Worm (Caenorhabditis elegans) whole organism, L1 larva: ENCODE data around the gene M163.5.
"Not testable (repeated sequence)": the region's sequence is repeated elsewhere in the genome, so short reads cannot be mapped to it uniquely, and the experiment has no call there.

Experiments
- dpl-1 ChIP-seq, 3 experiments: fragments of 150-350 bp in 2 of 3; sonication (generic microtip) in 1 of 3; optimal IDR thresholded peaks; 2 replicates each; lab custom pipeline; 2014 to 2017; ENCODE audit warnings: missing biosample characterization in 3 of 3, missing genetic modification characterization in 3 of 3, missing genetic modification reagents in 3 of 3
- fos-1 ChIP-seq: fragments of 150-350 bp; optimal IDR thresholded peaks from 2 replicates; lab custom pipeline; 2014; ENCODE audit warnings: missing biosample characterization, missing genetic modification characterization
- grh-1 ChIP-seq: fragments of 200-800 bp; sonication (Bioruptor generic); IDR thresholded peaks from 2 replicates; pipeline ENCODE4 v1.3.6; 2022; ENCODE audit warnings: missing genetic modification reagents, missing genetic modification characterization, missing compliant biosample characterization
- lin-15B ChIP-seq: fragments of 150-350 bp; sonication (generic microtip); optimal IDR thresholded peaks from 3 replicates; lab custom pipeline; 2014; ENCODE audit warnings: missing biosample characterization, missing genetic modification characterization
- lir-3 ChIP-seq: sonication (generic microtip); optimal IDR thresholded peaks from 2 replicates; lab custom pipeline; 2016; ENCODE audit warnings: mild to moderate bottlenecking, missing genetic modification characterization, moderate library complexity, missing compliant biosample characterization; ENCODE audit not compliant: poor library complexity
- lsy-2 ChIP-seq, 2 experiments: fragments of 150-350 bp; optimal IDR thresholded peaks; 2 replicates each; lab custom pipeline; 2014; ENCODE audit warnings: missing biosample characterization in 2 of 2, missing genetic modification characterization in 2 of 2
- mef-2 ChIP-seq: fragments of 150-350 bp; optimal IDR thresholded peaks from 2 replicates; lab custom pipeline; 2014; ENCODE audit warnings: missing biosample characterization, missing genetic modification characterization
- nhr-20 ChIP-seq: sonication (generic microtip); optimal IDR thresholded peaks from 2 replicates; lab custom pipeline; 2016; ENCODE audit warnings: mild to moderate bottlenecking, missing genetic modification characterization, missing compliant biosample characterization
- nhr-77 ChIP-seq: fragments of 150-350 bp; optimal IDR thresholded peaks from 2 replicates; lab custom pipeline; 2014; ENCODE audit warnings: missing biosample characterization, missing genetic modification characterization
- skn-1 ChIP-seq: fragments of 150-350 bp; optimal IDR thresholded peaks from 2 replicates; lab custom pipeline; 2014; ENCODE audit warnings: missing biosample characterization, missing genetic modification characterization
- sup-37 ChIP-seq: fragments of 200-800 bp; sonication (Bioruptor generic); optimal IDR thresholded peaks from 2 replicates; lab custom pipeline; 2018; ENCODE audit warnings: mild to moderate bottlenecking, missing genetic modification characterization, missing compliant biosample characterization
- ztf-11 ChIP-seq, 2 experiments: sonication (generic microtip); optimal IDR thresholded peaks; 2 replicates each; lab custom pipeline; 2016 to 2017; ENCODE audit warnings: missing genetic modification characterization in 2 of 2, missing biosample characterization in 1 of 2, missing compliant biosample characterization in 1 of 2

DNA sequence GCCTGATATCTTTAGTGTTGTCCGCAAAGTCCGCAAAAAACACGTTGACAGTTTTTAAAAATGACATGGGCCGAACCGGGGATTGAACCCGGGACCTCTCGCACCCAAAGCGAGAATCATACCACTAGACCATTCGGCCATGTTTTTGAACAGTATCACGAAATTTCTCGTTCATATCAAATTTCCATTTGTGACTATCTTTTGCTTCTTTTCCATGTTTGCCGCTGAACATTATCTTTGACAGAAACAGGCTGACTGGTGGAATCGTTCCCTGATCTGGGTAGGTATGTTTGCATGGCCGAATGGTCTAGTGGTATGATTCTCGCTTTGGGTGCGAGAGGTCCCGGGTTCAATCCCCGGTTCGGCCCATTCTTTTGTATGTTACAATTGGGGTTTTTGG, 36.0 kb upstream of the M163.5 start:
- not testable (repeated sequence) for TF ChIP-seq lin-15B; fos-1 (tag; lab: Kevin White, UChicago); mef-2 (tag; lab: Kevin White, UChicago); lsy-2 (tag; optimal IDR thresholded peaks at IDR 0.05; lab: Kevin White, UChicago); nhr-77 (tag; lab: Kevin White, UChicago); grh-1 (GFP tag; lab: Robert Waterston, UW); nhr-20; ztf-11 (tag; optimal IDR thresholded peaks at IDR 0.05; lab: Kevin White, UChicago); lir-3 (tag; lab: Kevin White, UChicago); sup-37; dpl-1 (GFP tag; optimal IDR thresholded peaks at IDR 0.05; lab: Kevin White, UChicago); skn-1 (tag; lab: Kevin White, UChicago)
